Worm (Caenorhabditis elegans) whole organism, mixed stage, embryonic: ENCODE measurements around the gene ZC190.5.

Experiments used
- M03D4.4 ChIP-seq: sonication (generic microtip); optimal IDR thresholded peaks from 2 replicates; lab custom pipeline; 2017; ENCODE audit warnings: mild to moderate bottlenecking, missing genetic modification characterization, missing compliant biosample characterization
- bed-3 ChIP-seq: fragments of 200-800 bp; sonication (Bioruptor generic); optimal IDR thresholded peaks from 3 replicates; lab custom pipeline; 2018; ENCODE audit warnings: mild to moderate bottlenecking, missing genetic modification characterization, moderate library complexity, missing compliant biosample characterization
- ceh-39 ChIP-seq: fragments of 150-350 bp; optimal IDR thresholded peaks from 2 replicates; lab custom pipeline; 2014; ENCODE audit warnings: missing biosample characterization, missing genetic modification characterization
- ceh-43 ChIP-seq: fragments of 200-800 bp; sonication (Bioruptor generic); optimal IDR thresholded peaks from 2 replicates; lab custom pipeline; 2018; ENCODE audit warnings: mild to moderate bottlenecking, missing genetic modification characterization, moderate library complexity, missing compliant biosample characterization
- ceh-83 ChIP-seq: fragments of 200-800 bp; sonication (Bioruptor generic); optimal IDR thresholded peaks from 2 replicates; lab custom pipeline; 2018; ENCODE audit warnings: mild to moderate bottlenecking, missing genetic modification characterization, missing compliant biosample characterization
- ces-1 ChIP-seq: fragments of 150-350 bp; optimal IDR thresholded peaks from 2 replicates; lab custom pipeline; 2014; ENCODE audit warnings: missing biosample characterization, missing genetic modification reagents, missing genetic modification characterization
- cnd-1 ChIP-seq: fragments of 200-800 bp; sonication (Bioruptor generic); optimal IDR thresholded peaks from 2 replicates; lab custom pipeline; 2018; ENCODE audit warnings: mild to moderate bottlenecking, missing genetic modification characterization, missing compliant biosample characterization
- drap-1 ChIP-seq: fragments of 200-800 bp; sonication (Bioruptor generic); optimal IDR thresholded peaks from 3 replicates; lab custom pipeline; 2018; ENCODE audit warnings: mild to moderate bottlenecking, missing genetic modification characterization, missing compliant biosample characterization
- elt-1 ChIP-seq: sonication (generic microtip); optimal IDR thresholded peaks from 2 replicates; lab custom pipeline; 2017; ENCODE audit warnings: missing genetic modification characterization, mild to moderate bottlenecking, missing compliant biosample characterization, antibody characterized with exemption, moderate library complexity, borderline replicate concordance; ENCODE audit not compliant: insufficient read depth
- elt-3 ChIP-seq: fragments of 150-350 bp; optimal IDR thresholded peaks from 2 replicates; lab custom pipeline; 2014; ENCODE audit warnings: missing biosample characterization, missing genetic modification characterization
- ham-2 ChIP-seq: fragments of 200-800 bp; sonication (Bioruptor generic); optimal IDR thresholded peaks from 2 replicates; lab custom pipeline; 2018; ENCODE audit warnings: mild to moderate bottlenecking, missing genetic modification characterization, missing compliant biosample characterization
- hlh-1 ChIP-seq: fragments of 150-350 bp; optimal IDR thresholded peaks from 2 replicates; lab custom pipeline; 2014; ENCODE audit warnings: missing biosample characterization, missing genetic modification reagents, missing genetic modification characterization
- lin-13 ChIP-seq: fragments of 150-350 bp; optimal IDR thresholded peaks from 2 replicates; lab custom pipeline; 2014; ENCODE audit warnings: missing biosample characterization, missing genetic modification characterization
- lin-32 ChIP-seq: fragments of 200-800 bp; sonication (Bioruptor generic); optimal IDR thresholded peaks from 2 replicates; lab custom pipeline; 2018; ENCODE audit warnings: mild to moderate bottlenecking, missing genetic modification characterization, missing compliant biosample characterization
- lsy-2 ChIP-seq: fragments of 150-350 bp; optimal IDR thresholded peaks from 2 replicates; lab custom pipeline; 2014; ENCODE audit warnings: missing biosample characterization, missing genetic modification characterization
- mab-5 ChIP-seq: fragments of 150-350 bp; optimal IDR thresholded peaks from 2 replicates; lab custom pipeline; 2014; ENCODE audit warnings: missing biosample characterization, missing genetic modification characterization
- mep-1 ChIP-seq: fragments of 150-350 bp; optimal IDR thresholded peaks from 2 replicates; lab custom pipeline; 2017; ENCODE audit warnings: missing biosample characterization, missing genetic modification reagents, missing genetic modification characterization, inconsistent platforms
- mls-2 ChIP-seq: sonication (generic microtip); optimal IDR thresholded peaks from 2 replicates; lab custom pipeline; 2016; ENCODE audit warnings: mild to moderate bottlenecking, missing genetic modification characterization, moderate library complexity, missing compliant biosample characterization
- nhr-12 ChIP-seq: fragments of 150-350 bp; optimal IDR thresholded peaks from 2 replicates; lab custom pipeline; 2014; ENCODE audit warnings: missing biosample characterization, missing genetic modification characterization
- nhr-2 ChIP-seq: fragments of 150-350 bp; optimal IDR thresholded peaks from 2 replicates; lab custom pipeline; 2014; ENCODE audit warnings: missing biosample characterization, missing genetic modification characterization
- nhr-237 ChIP-seq: fragments of 150-350 bp; optimal IDR thresholded peaks from 2 replicates; lab custom pipeline; 2014; ENCODE audit warnings: missing biosample characterization, missing genetic modification characterization
- nhr-76 ChIP-seq: sonication (generic microtip); optimal IDR thresholded peaks from 2 replicates; lab custom pipeline; 2017; ENCODE audit warnings: missing biosample characterization, missing genetic modification characterization
- pha-4 ChIP-seq: fragments of 150-350 bp; optimal IDR thresholded peaks from 2 replicates; lab custom pipeline; 2018; ENCODE audit warnings: missing biosample characterization, missing genetic modification reagents, missing genetic modification characterization
- sem-2 ChIP-seq: fragments of 200-800 bp; sonication (Bioruptor generic); optimal IDR thresholded peaks from 2 replicates; lab custom pipeline; 2018; ENCODE audit warnings: mild to moderate bottlenecking, missing genetic modification characterization, missing compliant biosample characterization
- snpc-4 ChIP-seq: fragments of 150-350 bp; optimal IDR thresholded peaks from 2 replicates; lab custom pipeline; 2014; ENCODE audit warnings: missing biosample characterization, missing genetic modification characterization
- sptf-1 ChIP-seq: sonication (generic microtip); optimal IDR thresholded peaks from 2 replicates; lab custom pipeline; 2017; ENCODE audit warnings: mild to moderate bottlenecking, missing genetic modification characterization, moderate library complexity, missing compliant biosample characterization
- tbx-8 ChIP-seq: fragments of 200-800 bp; sonication (Bioruptor generic); optimal IDR thresholded peaks from 2 replicates; lab custom pipeline; 2018; ENCODE audit warnings: mild to moderate bottlenecking, missing genetic modification characterization, moderate library complexity, missing compliant biosample characterization
- unc-120 ChIP-seq: sonication (generic microtip); optimal IDR thresholded peaks from 2 replicates; lab custom pipeline; 2017; ENCODE audit warnings: missing genetic modification characterization, missing compliant biosample characterization; ENCODE audit not compliant: poor library complexity, severe bottlenecking
- unc-39 ChIP-seq: fragments of 150-350 bp; optimal IDR thresholded peaks from 2 replicates; lab custom pipeline; 2014; ENCODE audit warnings: missing biosample characterization, missing genetic modification characterization
- unc-62 ChIP-seq: fragments of 150-350 bp; optimal IDR thresholded peaks from 2 replicates; lab custom pipeline; 2014; ENCODE audit warnings: missing biosample characterization, missing genetic modification reagents, missing genetic modification characterization
- zip-8 ChIP-seq: fragments of 150-350 bp; optimal IDR thresholded peaks from 2 replicates; lab custom pipeline; 2014; ENCODE audit warnings: missing biosample characterization, missing genetic modification characterization
- ztf-11 ChIP-seq: fragments of 150-350 bp; optimal IDR thresholded peaks from 2 replicates; lab custom pipeline; 2014; ENCODE audit warnings: missing biosample characterization, missing genetic modification characterization

The ZC190.5 gene

DNA sequence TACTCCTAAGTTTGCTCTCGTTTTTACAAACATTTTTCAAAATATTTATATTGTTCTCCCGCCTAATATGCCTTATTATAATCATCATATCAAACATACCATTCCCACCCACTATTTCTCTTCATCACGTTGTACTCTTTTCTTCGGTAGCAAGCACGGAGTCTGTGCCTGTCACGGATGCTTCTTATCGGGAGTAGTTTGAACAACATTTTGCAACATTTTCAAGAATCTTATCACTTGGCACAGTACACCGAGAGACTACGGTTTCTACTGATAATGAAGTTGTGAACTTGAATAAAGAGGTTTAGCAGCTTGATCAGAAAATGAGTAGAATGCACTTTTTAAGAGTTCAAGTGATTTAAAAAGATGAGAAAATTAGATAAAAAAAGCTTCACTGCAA is 25.1 kb downstream of the ZC190.5 start:
- TF ChIP-seq lin-13 (tag; lab: Kevin White, UChicago) (no peak), ceh-43 (GFP tag; lab: Kevin White, UChicago) (no peak), unc-120 (tag; lab: Kevin White, UChicago) (no peak), mls-2 (tag; lab: Kevin White, UChicago) (no peak), snpc-4 (tag; lab: Kevin White, UChicago) (no peak), ces-1 (GFP tag; lab: Kevin White, UChicago) (no peak), mab-5 (tag; lab: Kevin White, UChicago) (no peak), ceh-83 (GFP tag; lab: Kevin White, UChicago) (no peak), nhr-76 (tag; lab: Kevin White, UChicago) (no peak), elt-1 (tag; lab: Kevin White, UChicago) (no peak), cnd-1 (tag; lab: Kevin White, UChicago) (no peak), lsy-2 (tag; lab: Kevin White, UChicago) (no peak), nhr-12 (no peak), nhr-2 (no peak), sptf-1 (no peak), hlh-1 (tag; lab: Kevin White, UChicago) (no peak), tbx-8 (GFP tag; lab: Kevin White, UChicago) (no peak), unc-62 (no peak)

DNA sequence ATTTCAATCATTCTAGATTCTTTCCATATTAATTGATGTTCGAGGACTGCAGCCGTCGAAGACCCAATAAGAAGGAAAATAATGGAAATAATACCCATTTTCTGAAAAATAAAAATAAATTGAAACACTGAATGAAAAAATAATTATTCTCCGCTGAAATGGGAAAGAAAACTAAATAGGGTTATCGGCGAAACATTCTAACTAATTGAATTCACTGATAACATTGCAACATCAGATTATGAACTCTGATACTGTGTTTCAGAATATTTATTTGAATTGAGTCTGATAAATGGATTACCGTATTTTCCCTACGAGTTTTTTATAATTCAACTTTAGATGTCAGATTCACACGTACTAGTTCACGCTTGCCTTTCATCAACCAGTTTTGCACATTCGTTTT is 30.3 kb downstream of the ZC190.5 start, which contains the start of gene asp-13:
asp-13 (minus strand) TSS at position 101 of the 400 bp plus-strand sequence.
- TF ChIP-seq ham-2 (GFP tag; lab: Kevin White, UChicago), result no peak
- TF ChIP-seq, all 35 proteins: peak for 0

DNA sequence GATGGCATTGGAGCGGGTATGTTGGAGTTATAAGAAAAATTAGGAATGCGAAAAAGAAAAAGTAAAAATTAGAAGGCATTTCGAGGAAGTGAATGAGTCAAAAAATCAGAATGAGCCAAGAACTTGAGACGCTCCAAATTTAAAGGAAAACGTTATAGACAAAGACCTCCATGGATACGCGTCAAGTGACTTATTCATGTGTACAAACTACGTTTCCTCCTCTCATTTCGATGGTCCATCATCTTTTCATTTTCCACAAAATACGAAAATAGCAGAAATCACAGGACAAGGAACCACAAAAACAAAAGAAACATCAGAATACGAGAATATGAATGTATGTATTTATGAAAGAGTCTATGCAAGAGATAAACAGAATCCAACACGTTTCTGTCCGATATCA is 32.1 kb downstream of the ZC190.5 start, which contains the start of gene F28A12.3:
F28A12.3 (minus strand) TSS at position 101 of the 400 bp plus-strand sequence.
- TF ChIP-seq elt-1 (tag; lab: Kevin White, UChicago) (no peak), lin-13 (tag; lab: Kevin White, UChicago) (no peak), ceh-39 (tag; lab: Kevin White, UChicago) (no peak)

DNA sequence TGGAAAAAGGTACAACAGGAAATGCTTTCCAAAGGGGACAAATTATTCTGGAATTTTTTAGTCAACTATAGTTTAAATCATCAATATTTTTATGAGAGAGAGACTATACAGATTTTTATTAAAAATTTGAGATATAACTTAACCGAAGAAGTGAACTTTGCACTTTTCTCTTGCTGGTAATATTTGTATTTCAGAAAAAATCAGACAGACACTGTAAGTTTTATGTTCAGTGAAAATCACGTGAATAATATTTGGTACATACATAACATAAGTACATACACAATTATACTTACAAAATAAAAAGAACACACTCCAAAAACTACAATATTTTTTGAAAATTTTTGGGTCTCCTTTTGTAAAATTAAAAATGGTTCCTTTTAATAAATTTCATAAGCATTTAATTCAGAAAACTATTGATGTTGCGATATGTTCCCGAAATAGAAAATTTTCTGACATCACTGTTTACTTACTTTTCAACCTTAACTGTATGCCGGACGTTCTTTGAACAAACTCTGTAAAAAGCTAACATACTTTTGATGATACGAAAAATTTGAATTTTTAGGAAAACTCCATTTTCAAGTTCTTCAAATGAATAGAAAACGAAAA is 35.6 kb downstream of the ZC190.5 start, which contains the start of the genes F28A12.10 and acd-4:
F28A12.10 (minus strand) TSS at position 101 of the 606 bp plus-strand sequence.
acd-4 (plus strand) TSS at position 556 of the 606 bp plus-strand sequence.
- TF ChIP-seq ztf-11 (no peak), drap-1 (GFP tag; lab: Kevin White, UChicago) (no peak), snpc-4 (tag; lab: Kevin White, UChicago) (no peak), cnd-1 (tag; lab: Kevin White, UChicago) (no peak), sptf-1 (no peak), mep-1 (tag; lab: Kevin White, UChicago) (no peak)

DNA sequence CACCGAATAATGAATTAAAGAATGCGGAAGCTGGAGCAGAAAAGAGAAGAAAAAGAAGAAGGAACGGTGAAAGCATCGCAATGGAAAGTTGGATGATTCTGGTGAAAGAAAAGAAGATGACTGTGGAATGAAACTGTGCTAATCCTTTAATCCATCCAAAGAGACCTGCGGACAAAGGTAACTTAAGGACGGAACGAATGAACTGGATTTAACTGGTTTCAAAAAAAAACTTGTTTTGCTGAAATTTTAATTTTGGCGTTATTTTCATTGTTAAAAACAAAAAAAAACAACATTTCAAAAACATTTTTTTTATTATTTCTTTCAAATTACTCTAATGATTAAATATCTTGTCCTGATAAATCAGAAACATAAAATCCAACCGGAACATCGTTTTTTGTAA is 36.5 kb downstream of the ZC190.5 start, which contains the start of gene grl-12:
grl-12 (minus strand) TSS at position 101 of the 400 bp plus-strand sequence.
- TF ChIP-seq M03D4.4 (tag; lab: Kevin White, UChicago), result no peak
- no peak for TF ChIP-seq lin-32 (GFP tag; lab: Kevin White, UChicago)
- TF ChIP-seq sem-2 (GFP tag; lab: Kevin White, UChicago), result no peak
- no peak for TF ChIP-seq ham-2 (GFP tag; lab: Kevin White, UChicago)
- TF ChIP-seq nhr-237 (tag; lab: Kevin White, UChicago), result no peak
- TF ChIP-seq tbx-8 (GFP tag; lab: Kevin White, UChicago), result no peak
- TF ChIP-seq unc-39 (tag; lab: Kevin White, UChicago), result no peak
- no peak for TF ChIP-seq unc-120 (tag; lab: Kevin White, UChicago)
- no peak for TF ChIP-seq sptf-1
- no peak for TF ChIP-seq unc-62
- TF ChIP-seq bed-3 (GFP tag; lab: Kevin White, UChicago), result no peak
- TF ChIP-seq zip-8 (tag; lab: Kevin White, UChicago), result no peak
- TF ChIP-seq elt-3 (tag; lab: Kevin White, UChicago), result no peak
- no peak for TF ChIP-seq mab-5 (tag; lab: Kevin White, UChicago)
- no peak for TF ChIP-seq lsy-2 (tag; lab: Kevin White, UChicago)
- TF ChIP-seq hlh-1 (tag; lab: Kevin White, UChicago), result no peak
- TF ChIP-seq pha-4 (tag; lab: Kevin White, UChicago), result no peak
- TF ChIP-seq nhr-2, result no peak
- no peak for TF ChIP-seq nhr-12
- TF ChIP-seq ceh-43 (GFP tag; lab: Kevin White, UChicago), result no peak
